Fruit fly (Drosophila melanogaster) S2 (cell line): ENCODE results near the gene Act5C.

Source experiments
- CG8478 ChIP-seq: fragments of >200 bp; optimal IDR thresholded peaks from 2 replicates; lab custom pipeline; 2018
- CTCF ChIP-seq, 2 experiments: fragments of >200 bp; optimal IDR thresholded peaks; 2 replicates each; lab custom pipeline; 2018

DNA sequence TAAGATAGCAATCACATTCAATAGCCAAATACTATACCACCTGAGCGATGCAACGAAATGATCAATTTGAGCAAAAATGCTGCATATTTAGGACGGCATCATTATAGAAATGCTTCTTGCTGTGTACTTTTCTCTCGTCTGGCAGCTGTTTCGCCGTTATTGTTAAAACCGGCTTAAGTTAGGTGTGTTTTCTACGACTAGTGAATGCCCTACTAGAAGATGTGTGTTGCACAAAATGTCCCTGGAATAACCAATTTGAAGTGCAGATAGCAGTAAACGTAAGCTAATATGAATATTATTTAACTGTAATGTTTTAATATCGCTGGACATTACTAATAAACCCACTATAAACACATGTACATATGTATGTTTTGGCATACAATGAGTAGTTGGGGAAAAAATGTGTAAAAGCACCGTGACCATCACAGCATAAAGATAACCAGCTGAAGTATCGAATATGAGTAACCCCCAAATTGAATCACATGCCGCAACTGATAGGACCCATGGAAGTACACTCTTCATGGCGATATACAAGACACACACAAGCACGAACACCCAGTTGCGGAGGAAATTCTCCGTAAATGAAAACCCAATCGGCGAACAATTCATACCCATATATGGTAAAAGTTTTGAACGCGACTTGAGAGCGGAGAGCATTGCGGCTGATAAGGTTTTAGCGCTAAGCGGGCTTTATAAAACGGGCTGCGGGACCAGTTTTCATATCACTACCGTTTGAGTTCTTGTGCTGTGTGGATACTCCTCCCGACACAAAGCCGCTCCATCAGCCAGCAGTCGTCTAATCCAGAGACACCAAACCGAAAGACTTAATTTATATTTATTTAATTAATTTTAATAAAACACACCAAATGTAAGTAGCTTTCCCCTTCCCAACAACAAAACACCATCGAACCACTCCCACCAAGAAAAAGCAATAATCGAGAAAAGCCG is at the start of gene Act5C:
- TF ChIP-seq CTCF (optimal IDR thresholded peaks at IDR 0.05; lab: Kevin White, UChicago) (no peak), CG8478 (no peak)
